Worm (Caenorhabditis elegans) whole organism, late embryonic: Measurements from ENCODE around the gene T26E4.4.

ENCODE experiments used
- ceh-30 ChIP-seq: fragments of 150-350 bp; optimal IDR thresholded peaks from 2 replicates; lab custom pipeline; 2014; ENCODE audit warnings: missing biosample characterization, missing genetic modification characterization
- elt-2 ChIP-seq: sonication (generic microtip); optimal IDR thresholded peaks from 2 replicates; lab custom pipeline; 2016; ENCODE audit warnings: missing genetic modification reagents, missing genetic modification characterization, missing compliant biosample characterization
- fkh-10 ChIP-seq: fragments of 150-350 bp; optimal IDR thresholded peaks from 2 replicates; lab custom pipeline; 2014; ENCODE audit warnings: missing biosample characterization, missing genetic modification reagents, missing genetic modification characterization
- pha-2 ChIP-seq: sonication (generic microtip); optimal IDR thresholded peaks from 2 replicates; lab custom pipeline; 2017; ENCODE audit warnings: mild to moderate bottlenecking, missing genetic modification characterization, missing compliant biosample characterization
- tbx-2 ChIP-seq: sonication (generic microtip); optimal IDR thresholded peaks from 2 replicates; lab custom pipeline; 2016; ENCODE audit warnings: missing genetic modification characterization, missing compliant biosample characterization
- tbx-7 ChIP-seq: sonication (generic microtip); optimal IDR thresholded peaks from 2 replicates; lab custom pipeline; 2016; ENCODE audit warnings: missing genotype, missing genetic modification characterization, missing compliant biosample characterization
- unc-55 ChIP-seq: sonication (generic microtip); optimal IDR thresholded peaks from 2 replicates; lab custom pipeline; 2017; ENCODE audit warnings: missing biosample characterization, missing genetic modification reagents, missing genetic modification characterization

- no peak for TF ChIP-seq fkh-10 (GFP tag; lab: Kevin White, UChicago)
- no peak for TF ChIP-seq unc-55
- no peak for TF ChIP-seq pha-2 (tag; lab: Kevin White, UChicago)
- TF ChIP-seq elt-2 = no peak
- no peak for TF ChIP-seq tbx-7 (tag; lab: Kevin White, UChicago)
- TF ChIP-seq ceh-30 (tag; lab: Kevin White, UChicago) = no peak
- TF ChIP-seq tbx-2 (tag; lab: Kevin White, UChicago) = no peak
These were observed 39.3 kb upstream of the T26E4.4 start, which contains the start of gene srbc-56 for ce11 chrV:15831586-15831985.
